Fruit fly (Drosophila melanogaster) Kc167 (cell line): ENCODE results near the gene CG4025.

Experiments used
- psq ChIP-seq: fragments of >200 bp; optimal IDR thresholded peaks from 2 replicates; lab custom pipeline; 2017; ENCODE audit warnings: missing external identifiers
- ttk ChIP-seq: sonication (Bioruptor generic); optimal IDR thresholded peaks from 2 replicates; lab custom pipeline; 2017; ENCODE audit warnings: missing external identifiers

DNA sequence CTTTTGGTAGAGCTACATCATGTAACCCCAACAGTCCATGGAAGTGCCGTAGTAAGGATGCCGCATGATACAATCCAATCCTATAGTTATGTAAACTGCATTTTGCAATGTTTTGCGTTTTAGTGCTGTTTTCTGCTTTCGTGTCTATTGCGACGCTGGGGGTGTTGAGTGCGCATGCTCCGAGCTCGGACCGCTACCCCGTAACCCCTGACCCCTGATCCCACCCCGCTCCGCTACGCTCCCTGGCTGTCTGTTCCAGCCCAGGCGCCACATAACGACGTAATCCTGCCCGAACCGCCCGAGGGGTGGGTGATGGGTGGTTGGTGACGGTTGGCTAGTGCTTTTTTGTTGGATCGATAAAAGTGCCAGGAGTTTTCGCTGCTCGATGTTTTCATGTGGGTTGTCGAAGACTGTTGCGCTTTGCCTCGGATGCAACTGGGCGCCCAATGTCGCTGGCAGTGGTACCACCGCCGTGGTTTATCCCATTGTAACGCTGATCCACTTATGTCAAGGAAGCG is 5.1 kb downstream of the CG4025 start:
- TF ChIP-seq ttk (lab: Kevin White, UChicago) (no peak), psq (lab: Kevin White, UChicago) (no peak)
